Worm (Caenorhabditis elegans): ENCODE data around the gene clec-36.

DNA sequence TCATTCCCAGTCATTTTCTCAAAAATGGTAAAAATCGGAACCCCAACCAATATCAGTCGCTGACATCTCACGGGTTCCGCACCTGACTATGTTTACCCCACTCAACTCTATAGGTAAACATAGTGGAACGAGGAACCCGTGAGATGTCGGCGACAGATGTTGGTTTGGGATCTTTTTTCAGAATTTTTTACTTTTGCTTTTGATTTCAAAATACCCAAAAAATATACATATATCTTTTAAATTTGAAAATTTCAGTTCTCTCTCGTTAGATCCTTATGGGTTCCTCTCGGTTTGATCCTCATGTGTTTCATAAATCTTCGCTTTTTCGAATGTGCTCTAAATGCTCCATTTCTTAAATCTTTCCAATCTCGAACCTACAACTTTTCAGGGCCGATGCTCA, 25.2 kb upstream of the clec-36 start, which contains the start of gene srw-23:
- TF ChIP-seq lin-13 (GFP tag; optimal IDR thresholded peaks at IDR 0.05) (no peak), ama-1 (optimal IDR thresholded peaks at IDR 0.05) (no peak), elt-3 (tag; optimal IDR thresholded peaks at IDR 0.05) (no peak), nhr-237 (tag; optimal IDR thresholded peaks at IDR 0.05) (no peak), Y55F3AM.14 (GFP tag; optimal IDR thresholded peaks at IDR 0.05) (no peak), nhr-11 (tag; optimal IDR thresholded peaks at IDR 0.05) (no peak), unc-39 (tag; optimal IDR thresholded peaks at IDR 0.05) (no peak), ztf-4 (tag; optimal IDR thresholded peaks at IDR 0.05) (no peak), lsy-2 (tag; optimal IDR thresholded peaks at IDR 0.05) (no peak), unc-62 (GFP tag; optimal IDR thresholded peaks at IDR 0.05) (no peak), mab-5 (tag; optimal IDR thresholded peaks at IDR 0.05) (no peak), lin-11 (tag; optimal IDR thresholded peaks at IDR 0.05) (no peak), zag-1 (tag; optimal IDR thresholded peaks at IDR 0.05) (no peak), fos-1 (tag; optimal IDR thresholded peaks at IDR 0.05) (no peak)
